Worm (Caenorhabditis elegans): ENCODE results near the gene sprr-2.
A peak's percentile ranks its signal among the peaks of the same experiment; 100 is the strongest.

The sprr-2 gene

ce11 chrX:14841030-14841429 is 47.8 kb downstream of the sprr-2 start:
- TF ChIP-seq med-1 (GFP tag; optimal IDR thresholded peaks at IDR 0.05; ENCODE audit: insufficient read depth) = no peak
- no peak for TF ChIP-seq tab-1 (GFP tag; IDR thresholded peaks at IDR 0.05)
- TF ChIP-seq ztf-23 (GFP tag; IDR thresholded peaks at IDR 0.05) = 0 out of 2 replicates have a peak, but pooled peaks have one; percentile 42
- TF ChIP-seq ztf-29 (GFP tag; IDR thresholded peaks at IDR 0.05) = 0 out of 2 replicates have a peak, but pooled peaks have one; percentile 7
- no peak for TF ChIP-seq klf-2 (GFP tag; conservative IDR thresholded peaks at IDR 0.05)
- peak; percentile 47; the same call in 1 of the 2 replicates for TF ChIP-seq flt-1 (GFP tag; IDR thresholded peaks at IDR 0.05)
- no peak for TF ChIP-seq ref-1 (GFP tag; conservative IDR thresholded peaks at IDR 0.05)
- no peak for TF ChIP-seq T22C8.4 (GFP tag; IDR thresholded peaks at IDR 0.05)
- peak; percentile 75 for TF ChIP-seq cog-1 (tag; optimal IDR thresholded peaks at IDR 0.05)

ce11 chrX:14842846-14843369 is 49.7 kb downstream of the sprr-2 start:
- no peak for TF ChIP-seq ztf-23 (GFP tag; IDR thresholded peaks at IDR 0.05)
- TF ChIP-seq T22C8.4 (GFP tag; IDR thresholded peaks at IDR 0.05) = no peak
- no peak for TF ChIP-seq med-1 (GFP tag; optimal IDR thresholded peaks at IDR 0.05; ENCODE audit: insufficient read depth)
- no peak for TF ChIP-seq ztf-29 (GFP tag; IDR thresholded peaks at IDR 0.05)
- no peak for TF ChIP-seq klf-2 (GFP tag; conservative IDR thresholded peaks at IDR 0.05)
- TF ChIP-seq cog-1 (tag; optimal IDR thresholded peaks at IDR 0.05) = no peak
- TF ChIP-seq ref-1 (GFP tag; conservative IDR thresholded peaks at IDR 0.05) = no peak
- no peak for TF ChIP-seq flt-1 (GFP tag; IDR thresholded peaks at IDR 0.05)
- no peak for TF ChIP-seq tab-1 (GFP tag; IDR thresholded peaks at IDR 0.05)

ce11 chrX:14844481-14844880 is 51.2 kb downstream of the sprr-2 start:
- TF ChIP-seq klf-2 (GFP tag; conservative IDR thresholded peaks at IDR 0.05) (no peak), med-1 (GFP tag; optimal IDR thresholded peaks at IDR 0.05; ENCODE audit: insufficient read depth) (no peak), cog-1 (tag; optimal IDR thresholded peaks at IDR 0.05) (no peak), tab-1 (GFP tag; IDR thresholded peaks at IDR 0.05) (no peak), ref-1 (GFP tag; conservative IDR thresholded peaks at IDR 0.05) (no peak), T22C8.4 (GFP tag; IDR thresholded peaks at IDR 0.05) (no peak), ztf-23 (GFP tag; IDR thresholded peaks at IDR 0.05) (no peak), ztf-29 (GFP tag; IDR thresholded peaks at IDR 0.05) (no peak), flt-1 (GFP tag; IDR thresholded peaks at IDR 0.05) (no peak)

ce11 chrX:14845637-14846036 is 52.4 kb downstream of the sprr-2 start, which contains the start of gene egrh-1:
egrh-1 (plus strand) TSS chrX:14845937.
- no peak for TF ChIP-seq tab-1 (GFP tag; IDR thresholded peaks at IDR 0.05)
- no peak for TF ChIP-seq cog-1 (tag; optimal IDR thresholded peaks at IDR 0.05)
- TF ChIP-seq ztf-23 (GFP tag; IDR thresholded peaks at IDR 0.05) = no peak
- TF ChIP-seq T22C8.4 (GFP tag; IDR thresholded peaks at IDR 0.05) = no peak
- TF ChIP-seq med-1 (GFP tag; optimal IDR thresholded peaks at IDR 0.05; ENCODE audit: insufficient read depth) = no peak
- TF ChIP-seq ztf-29 (GFP tag; IDR thresholded peaks at IDR 0.05) = no peak
- no peak for TF ChIP-seq flt-1 (GFP tag; IDR thresholded peaks at IDR 0.05)
- TF ChIP-seq klf-2 (GFP tag; conservative IDR thresholded peaks at IDR 0.05) = no peak
- TF ChIP-seq ref-1 (GFP tag; conservative IDR thresholded peaks at IDR 0.05) = no peak

ce11 chrX:14849054-14849453 is 55.8 kb downstream of the sprr-2 start, which contains the start of gene acd-3:
acd-3 (plus strand) TSS chrX:14849275.
- TF ChIP-seq ref-1 (GFP tag; conservative IDR thresholded peaks at IDR 0.05) = no peak
- no peak for TF ChIP-seq cog-1 (tag; optimal IDR thresholded peaks at IDR 0.05)
- TF ChIP-seq klf-2 (GFP tag; conservative IDR thresholded peaks at IDR 0.05) = no peak
- TF ChIP-seq med-1 (GFP tag; optimal IDR thresholded peaks at IDR 0.05; ENCODE audit: insufficient read depth) = no peak
- TF ChIP-seq T22C8.4 (GFP tag; IDR thresholded peaks at IDR 0.05) = no peak
- no peak for TF ChIP-seq tab-1 (GFP tag; IDR thresholded peaks at IDR 0.05)
- TF ChIP-seq ztf-29 (GFP tag; IDR thresholded peaks at IDR 0.05) = no peak
- no peak for TF ChIP-seq flt-1 (GFP tag; IDR thresholded peaks at IDR 0.05)
- TF ChIP-seq ztf-23 (GFP tag; IDR thresholded peaks at IDR 0.05) = no peak

- TF ChIP-seq ref-1 (GFP tag; conservative IDR thresholded peaks at IDR 0.05) = no peak
- TF ChIP-seq tab-1 (GFP tag; IDR thresholded peaks at IDR 0.05) = no peak
- TF ChIP-seq med-1 (GFP tag; optimal IDR thresholded peaks at IDR 0.05; ENCODE audit: insufficient read depth) = no peak
- no peak for TF ChIP-seq ztf-23 (GFP tag; IDR thresholded peaks at IDR 0.05)
These were observed 58.7 kb downstream of the sprr-2 start for ce11 chrX:14851904-14852303.

- no peak; the same call in 1 of the 2 replicates for TF ChIP-seq ztf-23 (GFP tag; IDR thresholded peaks at IDR 0.05)
- no peak for TF ChIP-seq T22C8.4 (GFP tag; IDR thresholded peaks at IDR 0.05)
- TF ChIP-seq flt-1 (GFP tag; IDR thresholded peaks at IDR 0.05) = peak; percentile 77
- no peak for TF ChIP-seq ref-1 (GFP tag; conservative IDR thresholded peaks at IDR 0.05)
- peak; percentile 84 for TF ChIP-seq cog-1 (tag; optimal IDR thresholded peaks at IDR 0.05)
These were observed 60.5 kb downstream of the sprr-2 start, which contains the start of the genes C27C12.1 and C27C12.4 for ce11 chrX:14853712-14854217. C27C12.1 (minus strand) TSS chrX:14853762. C27C12.4 (plus strand) TSS chrX:14854086.
